Worm (Caenorhabditis elegans): ENCODE data around the gene C09B9.85.

DNA sequence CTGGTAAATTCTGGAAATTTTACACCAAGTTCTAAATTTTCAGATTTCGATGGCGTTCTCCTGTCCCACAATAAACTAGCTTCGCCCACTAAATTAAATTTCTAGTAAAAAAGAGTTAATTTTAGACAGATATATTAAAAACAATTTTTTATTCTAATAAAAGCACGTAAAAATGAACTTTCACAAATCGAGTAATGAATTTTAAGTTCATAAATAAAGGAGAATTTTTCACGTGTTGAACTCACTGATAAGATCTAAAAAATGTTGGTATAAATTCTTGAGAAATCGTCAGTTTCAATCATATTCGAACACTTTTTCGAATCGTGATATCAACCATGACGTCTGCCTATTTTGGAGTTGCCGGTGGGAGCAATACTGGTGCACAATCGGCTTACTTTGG is 29.7 kb downstream of the C09B9.85 start, which contains the start of gene ssq-2:
- TF ChIP-seq dve-1 (tag; optimal IDR thresholded peaks at IDR 0.05; ENCODE audit: insufficient read depth) (no peak), zag-1 (tag; optimal IDR thresholded peaks at IDR 0.05) (no peak), nhr-11 (tag; optimal IDR thresholded peaks at IDR 0.05) (no peak), ztf-11 (tag; optimal IDR thresholded peaks at IDR 0.05) (no peak), mdl-1 (tag; optimal IDR thresholded peaks at IDR 0.05) (no peak), ceh-82 (tag; optimal IDR thresholded peaks at IDR 0.05) (no peak), hlh-30 (tag; optimal IDR thresholded peaks at IDR 0.05; ENCODE audit: insufficient read depth) (no peak), spr-1 (tag; optimal IDR thresholded peaks at IDR 0.05) (no peak)
